Worm (Caenorhabditis elegans) whole organism, early embryonic: ENCODE results near the gene T04B2.7.

Experiments used
- B0310.2 ChIP-seq: sonication (generic microtip); optimal IDR thresholded peaks from 2 replicates; lab custom pipeline; 2016; ENCODE audit warnings: mild to moderate bottlenecking, missing genetic modification characterization, missing compliant biosample characterization
- F13C5.2 ChIP-seq: sonication (generic microtip); optimal IDR thresholded peaks from 2 replicates; lab custom pipeline; 2017; ENCODE audit warnings: mild to moderate bottlenecking, missing genetic modification characterization, inconsistent platforms, missing compliant biosample characterization
- aly-1 ChIP-seq: sonication (generic microtip); optimal IDR thresholded peaks from 2 replicates; lab custom pipeline; 2016; ENCODE audit warnings: missing genetic modification characterization, missing compliant biosample characterization
- ama-1 ChIP-seq: fragments of 150-350 bp; optimal IDR thresholded peaks from 2 replicates; lab custom pipeline; 2014
- ceh-13 ChIP-seq: fragments of 200-800 bp; sonication (Bioruptor generic); optimal IDR thresholded peaks from 2 replicates; lab custom pipeline; 2018; ENCODE audit warnings: mild to moderate bottlenecking, missing genetic modification characterization, missing compliant biosample characterization
- ceh-36 ChIP-seq: sonication (generic microtip); optimal IDR thresholded peaks from 2 replicates; lab custom pipeline; 2016; ENCODE audit warnings: missing genetic modification characterization, inconsistent platforms, missing compliant biosample characterization
- ets-7 ChIP-seq: sonication (generic microtip); optimal IDR thresholded peaks from 2 replicates; lab custom pipeline; 2016; ENCODE audit warnings: missing genotype, missing genetic modification characterization, missing compliant biosample characterization
- flt-1 ChIP-seq: fragments of 200-800 bp; sonication (Bioruptor generic); IDR thresholded peaks from 2 replicates; pipeline ENCODE4 v1.3.6; 2022; ENCODE audit warnings: missing genetic modification characterization, missing compliant biosample characterization
- hmbx-1 ChIP-seq: sonication (generic microtip); optimal IDR thresholded peaks from 2 replicates; lab custom pipeline; 2016; ENCODE audit warnings: mild to moderate bottlenecking, missing genetic modification characterization, missing compliant biosample characterization
- hmg-4 ChIP-seq: fragments of 200-800 bp; sonication (Bioruptor generic); optimal IDR thresholded peaks from 2 replicates; lab custom pipeline; 2018; ENCODE audit warnings: mild to moderate bottlenecking, missing genetic modification characterization, missing compliant biosample characterization
- hnd-1 ChIP-seq: sonication (generic microtip); optimal IDR thresholded peaks from 2 replicates; lab custom pipeline; 2016; ENCODE audit warnings: missing genetic modification characterization, missing compliant biosample characterization
- pes-1 ChIP-seq: fragments of 200-800 bp; sonication (Bioruptor generic); IDR thresholded peaks from 2 replicates; pipeline ENCODE4 v1.3.6; 2022; ENCODE audit warnings: missing genetic modification reagents, missing genetic modification characterization, missing compliant biosample characterization
- scrt-1 ChIP-seq: fragments of 200-800 bp; sonication (Bioruptor generic); IDR thresholded peaks from 2 replicates; pipeline ENCODE4 v1.3.6; 2022; ENCODE audit warnings: missing genetic modification characterization, missing compliant biosample characterization
- sea-1 ChIP-seq: fragments of 200-800 bp; sonication (Bioruptor generic); conservative IDR thresholded peaks from 2 replicates; pipeline ENCODE4 v1.3.6; 2022; ENCODE audit warnings: missing genetic modification characterization, missing compliant biosample characterization
- tbx-11 ChIP-seq: fragments of 200-800 bp; sonication (Bioruptor generic); IDR thresholded peaks from 2 replicates; pipeline ENCODE4 v1.3.6; 2022; ENCODE audit warnings: missing genetic modification characterization, missing compliant biosample characterization
- tbx-37 ChIP-seq: fragments of 200-800 bp; sonication (Bioruptor generic); conservative IDR thresholded peaks from 2 replicates; pipeline ENCODE4 v1.3.6; 2022; ENCODE audit warnings: missing genetic modification reagents, missing genetic modification characterization, missing compliant biosample characterization
- tra-4 ChIP-seq: sonication (generic microtip); optimal IDR thresholded peaks from 2 replicates; lab custom pipeline; 2017; ENCODE audit warnings: missing genetic modification characterization, missing compliant biosample characterization

T04B2.7 gene

ce11 chrIV:10066456-10066855, 10.4 kb upstream of the T04B2.7 start:
- no peak for TF ChIP-seq scrt-1
- TF ChIP-seq tbx-11 (GFP tag; lab: Robert Waterston, UW): no peak
- TF ChIP-seq ama-1 (lab: Kevin White, UChicago): no peak
- no peak for TF ChIP-seq aly-1 (tag; lab: Kevin White, UChicago)
- no peak for TF ChIP-seq tbx-37
- TF ChIP-seq sea-1 (GFP tag; lab: Robert Waterston, UW): no peak
- TF ChIP-seq hnd-1: no peak
- no peak for TF ChIP-seq B0310.2 (tag; lab: Kevin White, UChicago)
- no peak for TF ChIP-seq pes-1 (GFP tag; lab: Robert Waterston, UW)
- TF ChIP-seq hmbx-1 (tag; lab: Kevin White, UChicago): no peak

- TF ChIP-seq pes-1 (GFP tag; lab: Robert Waterston, UW) (no peak), B0310.2 (tag; lab: Kevin White, UChicago) (no peak), hmbx-1 (tag; lab: Kevin White, UChicago) (no peak), hnd-1 (no peak), flt-1 (GFP tag; lab: Robert Waterston, UW) (no peak), ceh-36 (tag; lab: Kevin White, UChicago) (no peak), sea-1 (GFP tag; lab: Robert Waterston, UW) (no peak), ceh-13 (GFP tag; lab: Kevin White, UChicago) (no peak)
Observed at ce11 chrIV:10065159-10065558, 9.1 kb upstream of the T04B2.7 start.

- TF ChIP-seq flt-1 (GFP tag; lab: Robert Waterston, UW): no peak
- no peak for TF ChIP-seq B0310.2 (tag; lab: Kevin White, UChicago)
- no peak for TF ChIP-seq F13C5.2 (tag; lab: Kevin White, UChicago)
- no peak for TF ChIP-seq scrt-1
Observed at ce11 chrIV:10063941-10064340, 7.9 kb upstream of the T04B2.7 start.

ce11 chrIV:10062728-10063127, 6.7 kb upstream of the T04B2.7 start, which contains the start of gene ipla-7:
Gene ipla-7, minus strand, starts transcription at chrIV:10062849.
- TF ChIP-seq aly-1 (tag; lab: Kevin White, UChicago): no peak
- TF ChIP-seq hmbx-1 (tag; lab: Kevin White, UChicago): no peak
- no peak for TF ChIP-seq ceh-36 (tag; lab: Kevin White, UChicago)
- TF ChIP-seq hnd-1: no peak
- no peak for TF ChIP-seq ama-1 (lab: Kevin White, UChicago)
- TF ChIP-seq F13C5.2 (tag; lab: Kevin White, UChicago): no peak
- TF ChIP-seq pes-1 (GFP tag; lab: Robert Waterston, UW): no peak
- TF ChIP-seq flt-1 (GFP tag; lab: Robert Waterston, UW): no peak
- no peak for TF ChIP-seq ets-7 (tag; lab: Kevin White, UChicago)
- no peak for TF ChIP-seq sea-1 (GFP tag; lab: Robert Waterston, UW)
- no peak for TF ChIP-seq tra-4 (tag; lab: Kevin White, UChicago)
- TF ChIP-seq ceh-13 (GFP tag; lab: Kevin White, UChicago): no peak
- TF ChIP-seq tbx-11 (GFP tag; lab: Robert Waterston, UW): no peak
- no peak for TF ChIP-seq tbx-37

- no peak for TF ChIP-seq flt-1 (GFP tag; lab: Robert Waterston, UW)
- no peak for TF ChIP-seq hmg-4
- no peak for TF ChIP-seq F13C5.2 (tag; lab: Kevin White, UChicago)
- no peak for TF ChIP-seq sea-1 (GFP tag; lab: Robert Waterston, UW)
- TF ChIP-seq tra-4 (tag; lab: Kevin White, UChicago): no peak
- TF ChIP-seq pes-1 (GFP tag; lab: Robert Waterston, UW): no peak
- no peak for TF ChIP-seq ceh-13 (GFP tag; lab: Kevin White, UChicago)
- no peak for TF ChIP-seq ceh-36 (tag; lab: Kevin White, UChicago)
- no peak for TF ChIP-seq ets-7 (tag; lab: Kevin White, UChicago)
- TF ChIP-seq tbx-37: no peak
Observed at ce11 chrIV:10060795-10061194, 4.8 kb upstream of the T04B2.7 start.

ce11 chrIV:10059175-10059574, 3.1 kb upstream of the T04B2.7 start:
- TF ChIP-seq tra-4 (tag; lab: Kevin White, UChicago) (no peak), hnd-1 (no peak), hmbx-1 (tag; lab: Kevin White, UChicago) (no peak), F13C5.2 (tag; lab: Kevin White, UChicago) (no peak), pes-1 (GFP tag; lab: Robert Waterston, UW) (no peak), ceh-13 (GFP tag; lab: Kevin White, UChicago) (no peak), tbx-37 (no peak), sea-1 (GFP tag; lab: Robert Waterston, UW) (no peak), ama-1 (lab: Kevin White, UChicago) (no peak), B0310.2 (tag; lab: Kevin White, UChicago) (no peak)

- TF ChIP-seq hnd-1 (no peak), sea-1 (GFP tag; lab: Robert Waterston, UW) (no peak)
Observed at ce11 chrIV:10053550-10053949, 2.5 kb downstream of the T04B2.7 start, which contains the start of gene srv-12. Gene srv-12, minus strand, starts transcription at chrIV:10053650.

- TF ChIP-seq tbx-11 (GFP tag; lab: Robert Waterston, UW) (no peak), hmg-4 (no peak), pes-1 (GFP tag; lab: Robert Waterston, UW) (no peak), aly-1 (tag; lab: Kevin White, UChicago) (no peak), ama-1 (lab: Kevin White, UChicago) (no peak), hmbx-1 (tag; lab: Kevin White, UChicago) (no peak), tra-4 (tag; lab: Kevin White, UChicago) (no peak), ceh-13 (GFP tag; lab: Kevin White, UChicago) (no peak), tbx-37 (no peak), ets-7 (tag; lab: Kevin White, UChicago) (no peak), flt-1 (GFP tag; lab: Robert Waterston, UW) (no peak)
Observed at ce11 chrIV:10051088-10051487, 5.0 kb downstream of the T04B2.7 start, which contains the start of gene T04B2.8. Gene T04B2.8, minus strand, starts transcription at chrIV:10051188.
